Worm (Caenorhabditis elegans): ENCODE measurements around the gene angl-1.

DNA sequence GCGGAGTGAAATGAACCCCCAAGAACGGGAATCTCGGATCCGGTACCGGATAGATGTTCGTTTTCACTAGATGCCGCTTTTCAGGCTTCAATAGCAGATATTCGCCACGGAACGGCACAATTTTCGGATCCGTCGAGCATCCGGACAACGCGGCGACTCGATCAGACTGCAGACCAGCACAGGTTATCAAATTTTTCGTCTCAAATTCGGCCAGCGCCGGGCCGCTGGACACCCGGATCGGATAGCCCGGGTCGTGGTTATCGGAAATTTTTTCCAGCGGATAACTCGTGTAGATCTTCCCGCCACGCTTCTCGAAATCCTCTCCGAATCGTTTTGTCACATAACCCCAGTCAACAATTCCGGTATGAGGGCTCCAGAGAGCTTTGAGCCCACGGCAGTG lies 37.6 kb downstream of the angl-1 start:
- no peak for TF ChIP-seq ceh-43 (GFP tag; optimal IDR thresholded peaks at IDR 0.05)
- no peak for TF ChIP-seq lsy-2 (tag; optimal IDR thresholded peaks at IDR 0.05)
- no peak for TF ChIP-seq unc-62 (GFP tag; optimal IDR thresholded peaks at IDR 0.05)
- no peak for TF ChIP-seq snpc-4 (tag; optimal IDR thresholded peaks at IDR 0.05)
- TF ChIP-seq hlh-1 (tag; optimal IDR thresholded peaks at IDR 0.05) = no peak
- TF ChIP-seq nhr-12 (tag; optimal IDR thresholded peaks at IDR 0.05) = no peak
- no peak for TF ChIP-seq lin-13 (tag; optimal IDR thresholded peaks at IDR 0.05)
- TF ChIP-seq nhr-237 (tag; optimal IDR thresholded peaks at IDR 0.05) = no peak
- no peak for TF ChIP-seq nhr-76 (tag; optimal IDR thresholded peaks at IDR 0.05)
- TF ChIP-seq mab-5 (tag; optimal IDR thresholded peaks at IDR 0.05) = no peak
- no peak for TF ChIP-seq ham-2 (GFP tag; optimal IDR thresholded peaks at IDR 0.05)
- no peak for TF ChIP-seq pha-4 (tag; optimal IDR thresholded peaks at IDR 0.05)
- TF ChIP-seq unc-39 (tag; optimal IDR thresholded peaks at IDR 0.05) = no peak
